Worm (Caenorhabditis elegans) whole organism, mixed stage, embryonic: ENCODE results near the gene nspe-8.
A peak's percentile ranks its signal among the peaks of the same experiment; 100 is the strongest.

Experiments
- M03D4.4 ChIP-seq: sonication (generic microtip); optimal IDR thresholded peaks from 2 replicates; lab custom pipeline; 2017; ENCODE audit warnings: mild to moderate bottlenecking, missing genetic modification characterization, missing compliant biosample characterization
- bed-3 ChIP-seq: fragments of 200-800 bp; sonication (Bioruptor generic); optimal IDR thresholded peaks from 3 replicates; lab custom pipeline; 2018; ENCODE audit warnings: mild to moderate bottlenecking, missing genetic modification characterization, moderate library complexity, missing compliant biosample characterization
- blmp-1 ChIP-seq: fragments of 150-350 bp; optimal IDR thresholded peaks from 2 replicates; lab custom pipeline; 2014; ENCODE audit warnings: missing biosample characterization, missing genetic modification characterization
- ceh-39 ChIP-seq: fragments of 150-350 bp; optimal IDR thresholded peaks from 2 replicates; lab custom pipeline; 2014; ENCODE audit warnings: missing biosample characterization, missing genetic modification characterization
- ceh-43 ChIP-seq: fragments of 200-800 bp; sonication (Bioruptor generic); optimal IDR thresholded peaks from 2 replicates; lab custom pipeline; 2018; ENCODE audit warnings: mild to moderate bottlenecking, missing genetic modification characterization, moderate library complexity, missing compliant biosample characterization
- ceh-83 ChIP-seq: fragments of 200-800 bp; sonication (Bioruptor generic); optimal IDR thresholded peaks from 2 replicates; lab custom pipeline; 2018; ENCODE audit warnings: mild to moderate bottlenecking, missing genetic modification characterization, missing compliant biosample characterization
- ces-1 ChIP-seq: fragments of 150-350 bp; optimal IDR thresholded peaks from 2 replicates; lab custom pipeline; 2014; ENCODE audit warnings: missing biosample characterization, missing genetic modification reagents, missing genetic modification characterization
- drap-1 ChIP-seq: fragments of 200-800 bp; sonication (Bioruptor generic); optimal IDR thresholded peaks from 3 replicates; lab custom pipeline; 2018; ENCODE audit warnings: mild to moderate bottlenecking, missing genetic modification characterization, missing compliant biosample characterization
- elt-1 ChIP-seq: sonication (generic microtip); optimal IDR thresholded peaks from 2 replicates; lab custom pipeline; 2017; ENCODE audit warnings: missing genetic modification characterization, mild to moderate bottlenecking, missing compliant biosample characterization, antibody characterized with exemption, moderate library complexity, borderline replicate concordance; ENCODE audit not compliant: insufficient read depth
- elt-3 ChIP-seq: fragments of 150-350 bp; optimal IDR thresholded peaks from 2 replicates; lab custom pipeline; 2014; ENCODE audit warnings: missing biosample characterization, missing genetic modification characterization
- flh-1 ChIP-seq: fragments of 200-800 bp; sonication (Bioruptor generic); optimal IDR thresholded peaks from 2 replicates; lab custom pipeline; 2018; ENCODE audit warnings: mild to moderate bottlenecking, missing genetic modification characterization, moderate library complexity, missing compliant biosample characterization
- ham-2 ChIP-seq: fragments of 200-800 bp; sonication (Bioruptor generic); optimal IDR thresholded peaks from 2 replicates; lab custom pipeline; 2018; ENCODE audit warnings: mild to moderate bottlenecking, missing genetic modification characterization, missing compliant biosample characterization
- lin-13 ChIP-seq: fragments of 150-350 bp; optimal IDR thresholded peaks from 2 replicates; lab custom pipeline; 2014; ENCODE audit warnings: missing biosample characterization, missing genetic modification characterization
- lin-32 ChIP-seq: fragments of 200-800 bp; sonication (Bioruptor generic); optimal IDR thresholded peaks from 2 replicates; lab custom pipeline; 2018; ENCODE audit warnings: mild to moderate bottlenecking, missing genetic modification characterization, missing compliant biosample characterization
- mab-5 ChIP-seq: fragments of 150-350 bp; optimal IDR thresholded peaks from 2 replicates; lab custom pipeline; 2014; ENCODE audit warnings: missing biosample characterization, missing genetic modification characterization
- mep-1 ChIP-seq: fragments of 150-350 bp; optimal IDR thresholded peaks from 2 replicates; lab custom pipeline; 2017; ENCODE audit warnings: missing biosample characterization, missing genetic modification reagents, missing genetic modification characterization, inconsistent platforms
- nhr-12 ChIP-seq: fragments of 150-350 bp; optimal IDR thresholded peaks from 2 replicates; lab custom pipeline; 2014; ENCODE audit warnings: missing biosample characterization, missing genetic modification characterization
- nhr-2 ChIP-seq: fragments of 150-350 bp; optimal IDR thresholded peaks from 2 replicates; lab custom pipeline; 2014; ENCODE audit warnings: missing biosample characterization, missing genetic modification characterization
- nhr-237 ChIP-seq: fragments of 150-350 bp; optimal IDR thresholded peaks from 2 replicates; lab custom pipeline; 2014; ENCODE audit warnings: missing biosample characterization, missing genetic modification characterization
- nhr-76 ChIP-seq: sonication (generic microtip); optimal IDR thresholded peaks from 2 replicates; lab custom pipeline; 2017; ENCODE audit warnings: missing biosample characterization, missing genetic modification characterization
- pha-4 ChIP-seq: fragments of 150-350 bp; optimal IDR thresholded peaks from 2 replicates; lab custom pipeline; 2018; ENCODE audit warnings: missing biosample characterization, missing genetic modification reagents, missing genetic modification characterization
- sem-2 ChIP-seq: fragments of 200-800 bp; sonication (Bioruptor generic); optimal IDR thresholded peaks from 2 replicates; lab custom pipeline; 2018; ENCODE audit warnings: mild to moderate bottlenecking, missing genetic modification characterization, missing compliant biosample characterization
- snpc-4 ChIP-seq: fragments of 150-350 bp; optimal IDR thresholded peaks from 2 replicates; lab custom pipeline; 2014; ENCODE audit warnings: missing biosample characterization, missing genetic modification characterization
- sptf-1 ChIP-seq: sonication (generic microtip); optimal IDR thresholded peaks from 2 replicates; lab custom pipeline; 2017; ENCODE audit warnings: mild to moderate bottlenecking, missing genetic modification characterization, moderate library complexity, missing compliant biosample characterization
- unc-120 ChIP-seq: sonication (generic microtip); optimal IDR thresholded peaks from 2 replicates; lab custom pipeline; 2017; ENCODE audit warnings: missing genetic modification characterization, missing compliant biosample characterization; ENCODE audit not compliant: poor library complexity, severe bottlenecking
- unc-39 ChIP-seq: fragments of 150-350 bp; optimal IDR thresholded peaks from 2 replicates; lab custom pipeline; 2014; ENCODE audit warnings: missing biosample characterization, missing genetic modification characterization
- zip-8 ChIP-seq: fragments of 150-350 bp; optimal IDR thresholded peaks from 2 replicates; lab custom pipeline; 2014; ENCODE audit warnings: missing biosample characterization, missing genetic modification characterization
- ztf-11 ChIP-seq: fragments of 150-350 bp; optimal IDR thresholded peaks from 2 replicates; lab custom pipeline; 2014; ENCODE audit warnings: missing biosample characterization, missing genetic modification characterization

nspe-8 gene

DNA sequence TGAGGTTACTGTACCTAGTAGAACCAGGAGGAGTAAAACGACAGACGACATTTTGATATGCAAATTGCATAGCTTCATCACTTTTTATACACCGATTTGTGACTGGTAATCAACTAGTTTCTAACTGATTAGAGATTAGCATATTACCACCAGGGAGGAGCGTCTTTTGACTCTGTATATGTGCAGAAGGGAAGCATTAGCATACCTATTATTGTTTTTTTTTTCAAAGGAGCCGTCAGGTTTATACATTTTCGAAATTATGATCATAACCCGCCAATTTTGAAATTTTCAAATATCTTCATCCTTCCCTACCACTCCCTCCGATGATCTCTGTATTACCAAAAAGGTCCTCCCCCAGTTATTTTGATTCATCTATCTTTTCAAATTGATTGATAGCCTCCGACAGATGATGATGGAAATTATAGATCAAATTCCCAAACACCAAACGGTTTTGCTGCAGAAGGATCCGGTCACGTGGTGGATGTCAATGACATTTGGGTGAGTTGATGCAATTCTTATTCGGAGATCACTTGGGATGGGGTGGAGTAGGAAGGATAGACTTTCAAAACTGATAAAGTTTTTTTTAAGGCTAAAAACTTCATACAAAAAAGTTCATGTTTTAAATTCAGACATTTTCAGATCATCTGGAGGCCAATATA, at the start of gene nspe-8:
TSS of gene nspe-8 (minus strand) at position 51 of the 659 bp plus-strand sequence.
- no peak for TF ChIP-seq blmp-1
- TF ChIP-seq elt-3: no peak
- no peak for TF ChIP-seq zip-8
- TF ChIP-seq bed-3 (GFP tag; lab: Kevin White, UChicago): no peak
- no peak for TF ChIP-seq nhr-237 (tag; lab: Kevin White, UChicago)
- no peak for TF ChIP-seq mep-1 (tag; lab: Kevin White, UChicago)
- no peak for TF ChIP-seq unc-39 (tag; lab: Kevin White, UChicago)
- no peak for TF ChIP-seq nhr-76
- no peak for TF ChIP-seq ztf-11 (tag; lab: Kevin White, UChicago)
- no peak for TF ChIP-seq elt-1 (tag; lab: Kevin White, UChicago)

DNA sequence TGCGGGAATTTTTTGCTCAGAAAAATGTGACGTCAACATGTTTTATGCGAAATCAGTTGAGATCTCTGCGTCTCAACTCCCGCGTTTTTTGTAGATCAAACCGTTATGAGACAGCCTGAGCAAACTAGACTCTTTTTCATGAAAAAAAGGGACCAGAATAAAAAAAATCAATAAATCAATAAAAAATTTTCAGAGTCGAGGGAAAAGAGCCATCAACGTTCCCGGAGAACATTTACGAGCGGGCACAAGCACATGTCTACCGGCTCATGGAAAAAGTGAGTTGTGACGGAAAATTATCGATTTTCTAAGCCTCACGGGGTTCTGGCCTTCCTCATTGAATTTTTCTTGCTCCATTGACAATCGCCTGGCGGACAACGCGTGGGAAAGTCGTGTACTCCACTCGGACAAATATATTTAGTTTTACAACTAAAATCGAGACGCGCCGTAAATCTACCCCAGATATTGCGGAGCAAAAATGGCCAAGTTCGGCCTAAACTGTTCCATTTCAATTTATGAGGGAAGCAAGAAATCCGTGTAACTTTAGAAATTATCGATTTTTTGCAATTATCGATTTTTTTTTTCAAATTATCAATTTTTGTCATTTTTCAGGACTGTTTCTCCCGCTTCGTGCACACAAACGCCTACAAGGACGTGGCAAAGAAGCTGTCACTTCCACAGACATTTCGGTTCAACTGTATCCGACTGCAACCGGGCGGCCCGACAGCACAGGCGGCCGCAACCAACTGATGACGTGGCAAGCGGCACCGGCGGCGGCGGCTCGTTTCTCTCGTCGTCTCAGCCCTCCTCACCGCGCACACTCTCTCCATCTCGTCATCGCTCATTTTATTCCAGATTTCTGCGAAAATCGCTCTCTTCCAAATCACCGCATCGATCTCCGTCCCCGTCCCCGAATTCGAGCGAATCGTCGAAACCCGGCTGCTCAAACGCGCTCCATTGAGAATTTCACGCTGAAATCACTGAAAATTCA, 49.4 kb upstream of the nspe-8 start:
- TF ChIP-seq lin-32 (no peak), lin-13 (tag; lab: Kevin White, UChicago) (no peak), sem-2 (GFP tag; lab: Kevin White, UChicago) (no peak)

DNA sequence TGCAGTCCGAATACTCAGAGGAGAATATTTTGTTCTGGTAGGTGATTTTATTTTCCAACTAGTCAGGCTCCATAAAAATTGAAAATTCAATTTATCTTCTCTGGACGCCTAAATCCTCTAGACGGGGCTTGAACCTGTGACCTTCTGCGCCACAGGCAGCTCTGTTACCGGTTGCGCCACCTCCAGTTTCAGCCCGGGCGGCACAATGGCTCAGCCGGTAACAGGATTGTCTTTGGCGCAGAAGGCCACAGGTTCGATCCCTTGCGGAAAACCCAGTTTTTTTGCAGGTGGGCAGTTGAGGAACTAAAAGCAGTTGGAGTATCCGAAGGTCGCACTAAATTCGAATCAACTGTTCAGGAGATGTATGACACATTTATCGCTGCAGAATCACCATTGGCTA, 48.1 kb upstream of the nspe-8 start:
- TF ChIP-seq lin-32 (no peak), pha-4 (no peak), unc-120 (tag; lab: Kevin White, UChicago) (no peak), nhr-12 (tag; lab: Kevin White, UChicago) (no peak), ceh-39 (tag; lab: Kevin White, UChicago) (no peak), flh-1 (no peak), blmp-1 (no peak), sptf-1 (no peak), drap-1 (no peak), ham-2 (GFP tag; lab: Kevin White, UChicago) (no peak), mab-5 (tag; lab: Kevin White, UChicago) (no peak)
- TF ChIP-seq, all 35 proteins: peak for 0

DNA sequence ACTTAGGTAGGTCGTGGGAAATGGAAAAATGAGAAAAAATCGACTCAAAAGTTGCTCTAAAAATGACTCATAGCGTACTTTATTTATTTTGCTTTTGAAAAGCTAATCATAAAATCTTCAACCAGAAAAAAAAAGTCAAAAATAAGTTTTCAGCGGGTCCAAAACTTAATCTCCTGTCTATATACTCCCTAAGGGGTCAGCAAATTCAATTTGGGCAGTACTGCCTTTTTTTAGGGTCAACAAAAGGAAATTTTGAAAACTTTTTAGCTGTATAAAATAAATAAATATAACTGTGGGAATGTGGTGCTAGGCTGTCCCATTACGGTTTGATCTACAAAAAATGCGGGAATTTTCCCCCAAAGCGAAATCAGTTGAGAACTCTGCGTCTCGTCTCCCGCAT, 47.6 kb upstream of the nspe-8 start:
- TF ChIP-seq sptf-1 (no peak), drap-1 (no peak), elt-1 (tag; lab: Kevin White, UChicago) (no peak), snpc-4 (tag; lab: Kevin White, UChicago) (no peak), nhr-76 (no peak), nhr-2 (no peak), bed-3 (GFP tag; lab: Kevin White, UChicago) (no peak)

DNA sequence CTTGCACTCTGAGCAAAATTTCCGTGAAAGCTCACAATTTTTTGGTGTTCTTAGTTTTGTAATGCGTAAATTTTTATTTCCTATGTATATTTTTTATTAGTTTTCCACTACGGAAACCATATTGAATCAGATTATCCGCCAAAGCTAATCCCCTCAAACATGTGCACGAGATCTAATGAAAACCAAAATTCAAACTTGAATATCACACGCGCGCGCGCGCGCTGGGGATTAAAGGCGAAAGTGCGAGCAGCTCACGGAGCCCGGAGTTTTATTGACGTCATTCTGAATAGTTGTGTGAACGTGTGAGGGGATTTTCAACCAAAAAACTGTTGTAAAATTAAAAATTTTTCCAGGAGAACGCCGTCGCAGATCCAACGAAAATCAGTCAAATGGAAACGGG, 47.1 kb upstream of the nspe-8 start:
- no peak for TF ChIP-seq nhr-76
- TF ChIP-seq mep-1 (tag; lab: Kevin White, UChicago): no peak
- no peak for TF ChIP-seq ceh-43 (GFP tag; lab: Kevin White, UChicago)
- TF ChIP-seq ceh-83 (GFP tag; lab: Kevin White, UChicago): no peak
- TF ChIP-seq ztf-11 (tag; lab: Kevin White, UChicago): no peak
- no peak for TF ChIP-seq flh-1
- no peak for TF ChIP-seq M03D4.4 (tag; lab: Kevin White, UChicago)

DNA sequence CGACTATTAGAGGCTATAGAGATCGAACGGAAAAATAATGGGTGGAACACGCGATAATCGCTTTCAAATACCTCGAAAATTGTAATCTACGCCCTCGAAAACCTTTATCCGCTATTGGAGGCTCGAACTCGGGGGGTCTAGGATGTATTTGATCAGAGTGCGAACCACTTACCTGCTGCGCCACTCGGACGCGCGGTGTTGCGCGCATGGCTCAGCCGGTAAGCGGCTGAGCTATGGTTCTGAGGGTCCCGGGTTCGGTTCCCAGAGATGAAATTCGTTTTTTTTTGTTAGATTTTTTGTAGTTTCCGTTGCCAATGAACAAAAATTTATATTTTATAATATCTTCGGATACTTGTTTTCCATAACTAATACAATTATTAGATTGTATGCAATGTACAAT, 46.4 kb upstream of the nspe-8 start:
- TF ChIP-seq ces-1 (GFP tag; lab: Kevin White, UChicago) (peak; percentile 16), snpc-4 (tag; lab: Kevin White, UChicago) (no peak)
